Fruit fly (Drosophila melanogaster) whole organism, embryonic: Measurements from ENCODE around the gene Cmtr1.
A peak's percentile ranks its signal among the peaks of the same experiment; 100 is the strongest.

Experiments used
- Abd-B ChIP-seq: fragments of 200-800 bp; sonication (Bioruptor generic); optimal IDR thresholded peaks from 2 replicates; lab custom pipeline; 2018; ENCODE audit warnings: missing biosample characterization, mild to moderate bottlenecking, missing genetic modification characterization, moderate library complexity
- Ada2b ChIP-seq: fragments of 200-800 bp; sonication (Bioruptor generic); IDR thresholded peaks from 2 replicates; pipeline ENCODE4 v1.3.6; 2022; ENCODE audit warnings: missing biosample characterization, missing genetic modification characterization
- Antp ChIP-seq: fragments of 200-800 bp; sonication (Bioruptor generic); optimal IDR thresholded peaks from 3 replicates; lab custom pipeline; 2016; ENCODE audit warnings: missing biosample characterization, missing genetic modification characterization
- Bgb ChIP-seq: fragments of 200-800 bp; sonication (Bioruptor generic); IDR thresholded peaks from 2 replicates; pipeline ENCODE4 v1.3.6; 2022; ENCODE audit warnings: missing biosample characterization, missing genetic modification characterization; ENCODE audit not compliant: partially characterized antibody
- C15 ChIP-seq: fragments of 200-800 bp; sonication (Bioruptor generic); IDR thresholded peaks from 3 replicates; pipeline ENCODE4 v1.3.6; 2022; ENCODE audit warnings: missing biosample characterization, missing genetic modification characterization
- CG11085 ChIP-seq: fragments of 200-800 bp; sonication (Bioruptor generic); IDR thresholded peaks from 2 replicates; pipeline ENCODE4 v1.3.6; 2022; ENCODE audit warnings: missing biosample characterization, missing genetic modification characterization
- CG11504 ChIP-seq: fragments of 200-800 bp; sonication (Bioruptor generic); optimal IDR thresholded peaks from 3 replicates; lab custom pipeline; 2019; ENCODE audit warnings: missing biosample characterization, mild to moderate bottlenecking, missing genetic modification characterization, moderate library complexity
- CG12744 ChIP-seq: fragments of 200-800 bp; sonication (Bioruptor generic); optimal IDR thresholded peaks from 2 replicates; lab custom pipeline; 2016; ENCODE audit warnings: missing biosample characterization, missing genetic modification characterization
- CG1603 ChIP-seq: fragments of 200-800 bp; sonication (Bioruptor generic); optimal IDR thresholded peaks from 2 replicates; lab custom pipeline; 2019; ENCODE audit warnings: missing biosample characterization, mild to moderate bottlenecking, missing genetic modification characterization, moderate library complexity
- CG17829 ChIP-seq: fragments of 200-800 bp; optimal IDR thresholded peaks from 2 replicates; lab custom pipeline; 2019; ENCODE audit warnings: missing biosample characterization, mild to moderate bottlenecking, missing genetic modification characterization, moderate library complexity
- CG18262 ChIP-seq: fragments of 200-800 bp; optimal IDR thresholded peaks from 3 replicates; lab custom pipeline; 2019; ENCODE audit warnings: missing biosample characterization, mild to moderate bottlenecking, missing genetic modification characterization, moderate library complexity
- CG18599 ChIP-seq: fragments of 200-800 bp; sonication (Bioruptor generic); optimal IDR thresholded peaks from 3 replicates; lab custom pipeline; 2017; ENCODE audit warnings: missing biosample characterization, missing genetic modification characterization, mild to moderate bottlenecking, moderate library complexity, missing genetic modification reagents
- CG18619 ChIP-seq: fragments of 200-800 bp; sonication (Bioruptor generic); optimal IDR thresholded peaks from 3 replicates; lab custom pipeline; 2017; ENCODE audit warnings: missing biosample characterization, mild to moderate bottlenecking, missing genetic modification characterization
- CG32532 ChIP-seq: fragments of 200-800 bp; sonication (Bioruptor generic); IDR thresholded peaks from 2 replicates; pipeline ENCODE4 v1.3.6; 2022; ENCODE audit warnings: missing biosample characterization, missing genetic modification characterization
- CG4404 ChIP-seq: fragments of 200-800 bp; sonication (Bioruptor generic); IDR thresholded peaks from 2 replicates; pipeline ENCODE4 v1.3.6; 2022; ENCODE audit warnings: missing biosample characterization, missing genetic modification characterization
- CG4730 ChIP-seq: fragments of 200-800 bp; sonication (Bioruptor generic); IDR thresholded peaks from 2 replicates; pipeline ENCODE4 v1.3.6; 2022; ENCODE audit warnings: missing biosample characterization, missing genetic modification characterization
- CG6175 ChIP-seq: fragments of 200-800 bp; sonication (Bioruptor generic); IDR thresholded peaks from 3 replicates; pipeline ENCODE4 v1.3.6; 2022; ENCODE audit warnings: missing biosample characterization, missing genetic modification characterization
- CG6254 ChIP-seq: fragments of 200-800 bp; sonication (Bioruptor generic); optimal IDR thresholded peaks from 3 replicates; lab custom pipeline; 2017; ENCODE audit warnings: mild to moderate bottlenecking, missing biosample characterization, missing genetic modification reagents, missing genetic modification characterization
- CG7556 ChIP-seq: fragments of 200-800 bp; sonication (Bioruptor generic); optimal IDR thresholded peaks from 2 replicates; lab custom pipeline; 2017; ENCODE audit warnings: missing biosample characterization, mild to moderate bottlenecking, missing genetic modification characterization
- CG7786 ChIP-seq: fragments of 200-800 bp; sonication (Bioruptor generic); optimal IDR thresholded peaks from 2 replicates; lab custom pipeline; 2016; ENCODE audit warnings: missing biosample characterization, missing genetic modification characterization
- D19A ChIP-seq: fragments of 200-800 bp; optimal IDR thresholded peaks from 3 replicates; lab custom pipeline; 2019; ENCODE audit warnings: missing biosample characterization, mild to moderate bottlenecking, missing genetic modification characterization, moderate library complexity
- Dp ChIP-seq: fragments of 200-800 bp; sonication (Bioruptor generic); optimal IDR thresholded peaks from 2 replicates; lab custom pipeline; 2018; ENCODE audit warnings: missing biosample characterization, mild to moderate bottlenecking, missing genetic modification characterization, moderate library complexity
- Neu2 ChIP-seq: fragments of 200-800 bp; sonication (Bioruptor generic); optimal IDR thresholded peaks from 3 replicates; lab custom pipeline; 2016; ENCODE audit warnings: missing biosample characterization, missing genetic modification characterization, borderline replicate concordance
- Oli ChIP-seq: fragments of 200-800 bp; sonication (Bioruptor generic); optimal IDR thresholded peaks from 2 replicates; lab custom pipeline; 2018; ENCODE audit warnings: missing biosample characterization, mild to moderate bottlenecking, missing genetic modification characterization, moderate library complexity
- Optix ChIP-seq: fragments of 200-800 bp; sonication (Bioruptor generic); IDR thresholded peaks from 3 replicates; pipeline ENCODE4 v1.3.6; 2022; ENCODE audit warnings: missing biosample characterization, missing genetic modification characterization
- Ptx1 ChIP-seq: fragments of 200-800 bp; sonication (Bioruptor generic); IDR thresholded peaks from 2 replicates; pipeline ENCODE4 v1.3.6; 2022; ENCODE audit warnings: missing biosample characterization, missing genetic modification characterization
- Rfx ChIP-seq: fragments of 200-800 bp; sonication (Bioruptor generic); IDR thresholded peaks from 2 replicates; pipeline ENCODE4 v1.3.6; 2022; ENCODE audit warnings: missing biosample characterization, missing genetic modification characterization
- Sox100B ChIP-seq: fragments of 200-800 bp; sonication (Bioruptor generic); optimal IDR thresholded peaks from 3 replicates; lab custom pipeline; 2018; ENCODE audit warnings: missing biosample characterization, mild to moderate bottlenecking, missing genetic modification characterization
- Xrp1 ChIP-seq: fragments of 200-800 bp; sonication (Bioruptor generic); IDR thresholded peaks from 2 replicates; pipeline ENCODE4 v1.3.6; 2022; ENCODE audit warnings: missing biosample characterization, missing genetic modification characterization
- bigmax ChIP-seq: fragments of 200-800 bp; sonication (Bioruptor generic); optimal IDR thresholded peaks from 2 replicates; lab custom pipeline; 2018; ENCODE audit warnings: missing biosample characterization, mild to moderate bottlenecking, missing genetic modification characterization
- bowl ChIP-seq: fragments of 200-800 bp; sonication (Bioruptor generic); IDR thresholded peaks from 2 replicates; pipeline ENCODE4 v1.3.6; 2022; ENCODE audit warnings: missing biosample characterization, missing genetic modification characterization
- chif ChIP-seq, 2 experiments: fragments of 200-800 bp; sonication (Bioruptor generic); optimal IDR thresholded peaks; 3 replicates each; lab custom pipeline; 2016; ENCODE audit warnings: missing biosample characterization in 2 of 2, missing genetic modification characterization in 2 of 2
- croc ChIP-seq: fragments of 200-800 bp; sonication (Bioruptor generic); conservative IDR thresholded peaks from 3 replicates; pipeline ENCODE4 v1.3.6; 2022; ENCODE audit warnings: missing biosample characterization, missing genetic modification characterization
- dysf ChIP-seq: fragments of 200-800 bp; sonication (Bioruptor generic); IDR thresholded peaks from 3 replicates; pipeline ENCODE4 v1.3.6; 2022; ENCODE audit warnings: missing biosample characterization, missing genetic modification characterization
- fd96Cb ChIP-seq: fragments of 200-800 bp; sonication (Bioruptor generic); optimal IDR thresholded peaks from 2 replicates; lab custom pipeline; 2018; ENCODE audit warnings: missing biosample characterization, mild to moderate bottlenecking, missing genetic modification characterization, moderate library complexity
- insv ChIP-seq, 2 experiments: fragments of 200-800 bp; sonication (Bioruptor generic); optimal IDR thresholded peaks; 3 replicates each; lab custom pipeline; 2016 to 2018; ENCODE audit warnings: missing biosample characterization in 2 of 2, missing genetic modification characterization in 2 of 2
- jigr1 ChIP-seq: fragments of 200-800 bp; sonication (Bioruptor generic); IDR thresholded peaks from 3 replicates; pipeline ENCODE4 v1.3.6; 2022; ENCODE audit warnings: missing biosample characterization, missing genetic modification characterization
- kah ChIP-seq: fragments of 200-800 bp; sonication (Bioruptor generic); optimal IDR thresholded peaks from 2 replicates; lab custom pipeline; 2018; ENCODE audit warnings: missing biosample characterization, mild to moderate bottlenecking, missing genetic modification characterization
- lov ChIP-seq, 2 experiments: fragments of 200-800 bp in 1 of 2; fragments of >200 bp in 1 of 2; sonication (Bioruptor generic) in 1 of 2; IDR thresholded peaks in 1 of 2; optimal IDR thresholded peaks in 1 of 2; 2 replicates in 1 of 2; 3 replicates in 1 of 2; pipeline versions ENCODE4 v1.3.6 to Lab custom; 2017 to 2022; ENCODE audit warnings: missing biosample characterization in 1 of 2, missing genetic modification characterization in 1 of 2
- nerfin-1 ChIP-seq: fragments of 200-800 bp; sonication (Bioruptor generic); optimal IDR thresholded peaks from 3 replicates; lab custom pipeline; 2019; ENCODE audit warnings: missing biosample characterization, mild to moderate bottlenecking, missing genetic modification characterization, moderate library complexity
- nmo ChIP-seq: fragments of 200-800 bp; sonication (Bioruptor generic); optimal IDR thresholded peaks from 2 replicates; lab custom pipeline; 2018; ENCODE audit warnings: missing biosample characterization, mild to moderate bottlenecking, missing genetic modification characterization, moderate library complexity
- nom ChIP-seq: fragments of 200-800 bp; sonication (Bioruptor generic); optimal IDR thresholded peaks from 2 replicates; lab custom pipeline; 2017; ENCODE audit warnings: missing biosample characterization, missing genetic modification characterization, mild to moderate bottlenecking, moderate library complexity, missing genetic modification reagents
- oc ChIP-seq: fragments of 200-800 bp; sonication (Bioruptor generic); optimal IDR thresholded peaks from 2 replicates; lab custom pipeline; 2018; ENCODE audit warnings: missing biosample characterization, mild to moderate bottlenecking, missing genetic modification characterization, moderate library complexity
- p53 ChIP-seq: fragments of 200-800 bp; sonication (Bioruptor generic); optimal IDR thresholded peaks from 2 replicates; lab custom pipeline; 2016; ENCODE audit warnings: missing biosample characterization, missing genetic modification characterization
- pfk ChIP-seq: fragments of 200-800 bp; sonication (Bioruptor generic); optimal IDR thresholded peaks from 2 replicates; lab custom pipeline; 2018; ENCODE audit warnings: missing biosample characterization, mild to moderate bottlenecking, missing genetic modification characterization, moderate library complexity
- salm ChIP-seq: fragments of 200-800 bp; sonication (Bioruptor generic); optimal IDR thresholded peaks from 2 replicates; lab custom pipeline; 2018; ENCODE audit warnings: missing biosample characterization, mild to moderate bottlenecking, missing genetic modification characterization
- sqz ChIP-seq: fragments of 200-800 bp; sonication (Bioruptor generic); optimal IDR thresholded peaks from 3 replicates; lab custom pipeline; 2018; ENCODE audit warnings: missing biosample characterization, mild to moderate bottlenecking, missing genetic modification characterization
- stc ChIP-seq: fragments of 200-800 bp; sonication (Bioruptor generic); IDR thresholded peaks from 2 replicates; pipeline ENCODE4 v1.3.6; 2022; ENCODE audit warnings: missing biosample characterization, missing genetic modification characterization
- z ChIP-seq: fragments of 200-800 bp; sonication (Bioruptor generic); IDR thresholded peaks from 3 replicates; pipeline ENCODE4 v1.3.6; 2022; ENCODE audit warnings: missing biosample characterization, missing genetic modification characterization
- zfh1 ChIP-seq: fragments of 200-800 bp; sonication (Bioruptor generic); IDR thresholded peaks from 3 replicates; pipeline ENCODE4 v1.3.6; 2022; ENCODE audit warnings: missing biosample characterization, missing genetic modification characterization

The Cmtr1 gene

dm6 chrX:4106756-4107155 lies 5.9 kb upstream of the Cmtr1 start (continued):
- TF ChIP-seq z (GFP tag; lab: Robert Waterston, UW) (no peak), nerfin-1 (tag; lab: Kevin White, UChicago) (peak; percentile 13), kah (GFP tag; lab: Kevin White, UChicago) (no peak), C15 (GFP tag; lab: Robert Waterston, UW) (no peak), CG4730 (GFP tag; lab: Robert Waterston, UW) (no peak), nom (GFP tag; lab: Kevin White, UChicago) (peak; percentile 37), CG18599 (GFP tag; lab: Kevin White, UChicago) (peak; percentile 48), CG18262 (peak; percentile 63), dysf (GFP tag; lab: Robert Waterston, UW) (peak; percentile 35; the same call in 2 of the 3 replicates), CG11504 (peak; percentile 51), nmo (GFP tag; lab: Kevin White, UChicago) (peak; percentile 51), Oli (tag; lab: Kevin White, UChicago) (peak; percentile 37), lov (optimal IDR thresholded peaks at IDR 0.05; lab: Kevin White, UChicago) (no peak), lov (GFP tag; IDR thresholded peaks at IDR 0.05; lab: Robert Waterston, UW) (0 out of 3 replicates have a peak, but pooled peaks have one; percentile 39), Ptx1 (GFP tag; lab: Robert Waterston, UW) (peak; percentile 35; the same call in 1 of the 2 replicates), oc (no peak), Ada2b (GFP tag; lab: Robert Waterston, UW) (no peak), sqz (GFP tag; lab: Kevin White, UChicago) (no peak), CG18619 (GFP tag; lab: Kevin White, UChicago) (peak; percentile 10), Rfx (no peak), CG17829 (peak; percentile 48), jigr1 (GFP tag; lab: Robert Waterston, UW) (no peak), CG7556 (peak; percentile 52), CG7786 (peak; percentile 42), CG32532 (GFP tag; lab: Robert Waterston, UW) (peak; percentile 40; the same call in 1 of the 2 replicates), bigmax (GFP tag; lab: Kevin White, UChicago) (no peak), CG12744 (GFP tag; lab: Kevin White, UChicago) (no peak), insv (GFP tag; optimal IDR thresholded peaks at IDR 0.05; lab: Kevin White, UChicago) (no peak), Abd-B (GFP tag; lab: Kevin White, UChicago) (peak; percentile 5), croc (peak; percentile 30; the same call in 2 of the 3 replicates), Bgb (GFP tag; lab: Robert Waterston, UW) (no peak), zfh1 (0 out of 3 replicates have a peak, but pooled peaks have one; percentile 10), Xrp1 (GFP tag; lab: Robert Waterston, UW) (peak; percentile 37; the same call in 1 of the 2 replicates), CG4404 (GFP tag; lab: Robert Waterston, UW) (peak; percentile 34; the same call in 1 of the 2 replicates), fd96Cb (peak; percentile 10), Optix (GFP tag; lab: Robert Waterston, UW) (no peak), salm (tag; lab: Kevin White, UChicago) (no peak), CG6175 (GFP tag; lab: Robert Waterston, UW) (no peak), bowl (GFP tag; lab: Robert Waterston, UW) (no peak), Sox100B (GFP tag; lab: Kevin White, UChicago) (no peak), D19A (tag; lab: Kevin White, UChicago) (peak; percentile 29), CG1603 (peak; percentile 51), chif (GFP tag; optimal IDR thresholded peaks at IDR 0.05; lab: Kevin White, UChicago) (peak in 1 of 2 experiments; percentile 33), pfk (no peak), Antp (GFP tag; lab: Kevin White, UChicago) (peak; percentile 26), CG6254 (GFP tag; lab: Kevin White, UChicago) (peak; percentile 14), Dp (GFP tag; lab: Kevin White, UChicago) (no peak), stc (GFP tag; lab: Robert Waterston, UW) (no peak), Neu2 (GFP tag; lab: Kevin White, UChicago) (no peak), p53 (GFP tag; lab: Kevin White, UChicago) (no peak), CG11085 (GFP tag; lab: Robert Waterston, UW) (no peak)
